Worm (Caenorhabditis elegans): Measurements from ENCODE around the gene ttr-2.
A peak's percentile ranks its signal among the peaks of the same experiment; 100 is the strongest.

Gene ttr-2

ce11 chrIII:9907574-9907973 is 20.0 kb upstream of the ttr-2 start:
- TF ChIP-seq pha-4 (tag; optimal IDR thresholded peaks at IDR 0.05) (no peak), snpc-4 (GFP tag; optimal IDR thresholded peaks at IDR 0.05) (no peak), snpc-4 (tag; optimal IDR thresholded peaks at IDR 0.05) (no peak), lir-1 (GFP tag; conservative IDR thresholded peaks at IDR 0.05) (no peak), nhr-179 (tag; optimal IDR thresholded peaks at IDR 0.05) (no peak), T26A5.8 (tag; optimal IDR thresholded peaks at IDR 0.05) (no peak), ekl-4 (GFP tag; IDR thresholded peaks at IDR 0.05) (no peak), F49E8.2 (tag; optimal IDR thresholded peaks at IDR 0.05; ENCODE audit: insufficient read depth) (no peak), B0019.2 (GFP tag; conservative IDR thresholded peaks at IDR 0.05) (no peak), xnd-1 (tag; optimal IDR thresholded peaks at IDR 0.05) (no peak), unc-130 (GFP tag; optimal IDR thresholded peaks at IDR 0.05) (no peak), hmg-1.2 (GFP tag; IDR thresholded peaks at IDR 0.05) (no peak), nfyb-1 (GFP tag; IDR thresholded peaks at IDR 0.05) (no peak), him-1 (tag; optimal IDR thresholded peaks at IDR 0.05) (no peak), unc-62 (GFP tag; optimal IDR thresholded peaks at IDR 0.05) (no peak), lin-40 (tag; optimal IDR thresholded peaks at IDR 0.05) (no peak), dox-1 (GFP tag; IDR thresholded peaks at IDR 0.05) (no peak)

- TF ChIP-seq hmg-1.2 (GFP tag; IDR thresholded peaks at IDR 0.05) (peak; percentile 14; the same call in 1 of the 2 replicates), C17E4.6 (GFP tag; IDR thresholded peaks at IDR 0.05) (no peak), pha-4 (tag; optimal IDR thresholded peaks at IDR 0.05) (no peak), cebp-1 (GFP tag; IDR thresholded peaks at IDR 0.05) (no peak), cebp-1 (tag; optimal IDR thresholded peaks at IDR 0.05) (peak; percentile 11)
Measured at ce11 chrIII:9908769-9909168, 18.8 kb upstream of the ttr-2 start.

- TF ChIP-seq aptf-3 (GFP tag; IDR thresholded peaks at IDR 0.05), result no peak
- peak; percentile 5 for TF ChIP-seq snpc-1.1 (tag; optimal IDR thresholded peaks at IDR 0.05; ENCODE audit: insufficient read depth)
- TF ChIP-seq nfyb-1 (GFP tag; IDR thresholded peaks at IDR 0.05), result no peak
- peak; percentile 60 for TF ChIP-seq snpc-1.3 (tag; optimal IDR thresholded peaks at IDR 0.05; ENCODE audit: insufficient read depth)
- TF ChIP-seq ceh-91 (GFP tag; IDR thresholded peaks at IDR 0.05), result peak; percentile 60
- TF ChIP-seq ztf-26 (tag; optimal IDR thresholded peaks at IDR 0.05), result no peak
- TF ChIP-seq F52B5.7 (tag; optimal IDR thresholded peaks at IDR 0.05), result no peak
- no peak for TF ChIP-seq bed-2 (GFP tag; IDR thresholded peaks at IDR 0.05)
- no peak for TF ChIP-seq cebp-1 (GFP tag; IDR thresholded peaks at IDR 0.05)
- TF ChIP-seq cebp-1 (tag; optimal IDR thresholded peaks at IDR 0.05), result peak; percentile 35
- no peak for TF ChIP-seq attf-5 (GFP tag; optimal IDR thresholded peaks at IDR 0.05)
- no peak for TF ChIP-seq unc-130 (GFP tag; optimal IDR thresholded peaks at IDR 0.05)
- TF ChIP-seq egl-18 (GFP tag; IDR thresholded peaks at IDR 0.05), result no peak
- peak; percentile 55 for TF ChIP-seq madf-8 (GFP tag; conservative IDR thresholded peaks at IDR 0.05)
- TF ChIP-seq cebp-2 (GFP tag; IDR thresholded peaks at IDR 0.05), result no peak
- TF ChIP-seq ceh-27 (GFP tag; optimal IDR thresholded peaks at IDR 0.05), result no peak
- TF ChIP-seq Y56A3A.18 (GFP tag; IDR thresholded peaks at IDR 0.05), result no peak
- no peak for TF ChIP-seq dox-1 (GFP tag; IDR thresholded peaks at IDR 0.05)
- TF ChIP-seq B0019.2 (GFP tag; conservative IDR thresholded peaks at IDR 0.05), result no peak
- peak; percentile 86 for TF ChIP-seq lsl-1 (GFP tag; optimal IDR thresholded peaks at IDR 0.05)
- TF ChIP-seq let-607 (tag; optimal IDR thresholded peaks at IDR 0.05), result no peak
- TF ChIP-seq snpc-3.4 (tag; optimal IDR thresholded peaks at IDR 0.05), result peak; percentile 18
- no peak for TF ChIP-seq ccch-3 (GFP tag; optimal IDR thresholded peaks at IDR 0.05)
- TF ChIP-seq F33H1.4 (GFP tag; IDR thresholded peaks at IDR 0.05), result peak; percentile 83
- TF ChIP-seq D2030.7 (GFP tag; IDR thresholded peaks at IDR 0.05), result peak; percentile 50
- TF ChIP-seq F10E7.11 (tag; optimal IDR thresholded peaks at IDR 0.05), result no peak
- no peak for TF ChIP-seq zfh-2 (GFP tag; conservative IDR thresholded peaks at IDR 0.05)
- TF ChIP-seq mel-28 (tag; optimal IDR thresholded peaks at IDR 0.05; ENCODE audit: borderline replicate concordance), result no peak
- TF ChIP-seq xnd-1 (tag; optimal IDR thresholded peaks at IDR 0.05), result peak; percentile 6
- peak; percentile 75 for TF ChIP-seq madf-6 (GFP tag; IDR thresholded peaks at IDR 0.05)
Measured at ce11 chrIII:9910608-9911479, 16.7 kb upstream of the ttr-2 start, which contains the start of the genes cyld-1 and F40F12.9. TSS of gene cyld-1 (minus strand) at chrIII:9910658. TSS of gene F40F12.9 (plus strand) at chrIII:9911328.
